Fruit fly (Drosophila melanogaster) whole organism, embryonic: ENCODE data around the gene CG31816.

ENCODE experiments used
- CG1024 ChIP-seq: fragments of 200-800 bp; sonication (Bioruptor generic); IDR thresholded peaks from 2 replicates; pipeline ENCODE4 v1.3.6; 2022; ENCODE audit warnings: missing biosample characterization, missing genetic modification characterization
- CG10979 ChIP-seq: fragments of 200-800 bp; sonication (Bioruptor generic); optimal IDR thresholded peaks from 2 replicates; lab custom pipeline; 2018; ENCODE audit warnings: missing biosample characterization, mild to moderate bottlenecking, missing genetic modification characterization, moderate library complexity
- CG12104 ChIP-seq: fragments of 200-800 bp; sonication (Bioruptor generic); optimal IDR thresholded peaks from 3 replicates; lab custom pipeline; 2016; ENCODE audit warnings: missing biosample characterization, missing genetic modification characterization
- CG15073 ChIP-seq: fragments of 200-800 bp; sonication (Bioruptor generic); optimal IDR thresholded peaks from 2 replicates; lab custom pipeline; 2016; ENCODE audit warnings: missing biosample characterization, missing genetic modification characterization
- CG17328 ChIP-seq: fragments of 200-800 bp; sonication (Bioruptor generic); IDR thresholded peaks from 2 replicates; pipeline ENCODE4 v1.3.6; 2022; ENCODE audit warnings: missing biosample characterization, missing genetic modification characterization
- CG18011 ChIP-seq: fragments of 200-800 bp; sonication (Bioruptor generic); optimal IDR thresholded peaks from 2 replicates; lab custom pipeline; 2017; ENCODE audit warnings: missing biosample characterization, missing genetic modification characterization, mild to moderate bottlenecking, moderate library complexity, missing genotype
- CG18262 ChIP-seq: fragments of 200-800 bp; optimal IDR thresholded peaks from 3 replicates; lab custom pipeline; 2019; ENCODE audit warnings: missing biosample characterization, mild to moderate bottlenecking, missing genetic modification characterization, moderate library complexity
- CG18476 ChIP-seq: fragments of 200-800 bp; sonication (Bioruptor generic); optimal IDR thresholded peaks from 2 replicates; lab custom pipeline; 2016; ENCODE audit warnings: missing biosample characterization, mild to moderate bottlenecking, missing genetic modification characterization
- CG2712 ChIP-seq: fragments of 200-800 bp; optimal IDR thresholded peaks from 3 replicates; lab custom pipeline; 2019; ENCODE audit warnings: missing biosample characterization, mild to moderate bottlenecking, missing genetic modification characterization, moderate library complexity
- CG31388 ChIP-seq: fragments of 200-800 bp; sonication (Bioruptor generic); optimal IDR thresholded peaks from 2 replicates; lab custom pipeline; 2016; ENCODE audit warnings: missing biosample characterization, missing genetic modification characterization
- CG4360 ChIP-seq: fragments of 200-800 bp; sonication (Bioruptor generic); IDR thresholded peaks from 2 replicates; pipeline ENCODE4 v1.3.6; 2022; ENCODE audit warnings: missing biosample characterization, missing genetic modification characterization
- CG4854 ChIP-seq: fragments of 200-800 bp; sonication (Bioruptor generic); optimal IDR thresholded peaks from 2 replicates; lab custom pipeline; 2016; ENCODE audit warnings: missing biosample characterization, missing genetic modification characterization, inconsistent platforms
- CG5245 ChIP-seq: fragments of 200-800 bp; sonication (Bioruptor generic); optimal IDR thresholded peaks from 3 replicates; lab custom pipeline; 2016; ENCODE audit warnings: missing biosample characterization, missing genetic modification characterization
- CG8089 ChIP-seq: fragments of 200-800 bp; sonication (Bioruptor generic); optimal IDR thresholded peaks from 3 replicates; lab custom pipeline; 2016; ENCODE audit warnings: missing biosample characterization, missing genetic modification characterization
- CG8281 ChIP-seq: fragments of 200-800 bp; sonication (Bioruptor generic); optimal IDR thresholded peaks from 2 replicates; lab custom pipeline; 2018; ENCODE audit warnings: missing biosample characterization, mild to moderate bottlenecking, missing genetic modification characterization, moderate library complexity
- CG9215 ChIP-seq: fragments of 200-800 bp; sonication (Bioruptor generic); IDR thresholded peaks from 2 replicates; pipeline ENCODE4 v1.3.6; 2022; ENCODE audit warnings: missing biosample characterization, missing genetic modification characterization
- D19B ChIP-seq: fragments of 200-800 bp; sonication (Bioruptor generic); optimal IDR thresholded peaks from 2 replicates; lab custom pipeline; 2017; ENCODE audit warnings: missing biosample characterization, mild to moderate bottlenecking, missing genetic modification characterization
- Dfd ChIP-seq, 2 experiments: fragments of >200 bp; optimal IDR thresholded peaks; 2 replicates each; lab custom pipeline; 2017; ENCODE audit warnings: missing biosample characterization in 2 of 2, missing genetic modification characterization in 2 of 2
- Dip3 ChIP-seq: fragments of 200-800 bp; sonication (Bioruptor generic); optimal IDR thresholded peaks from 3 replicates; lab custom pipeline; 2016; ENCODE audit warnings: missing biosample characterization, missing genetic modification characterization
- Drgx ChIP-seq: fragments of 200-800 bp; sonication (Bioruptor generic); IDR thresholded peaks from 2 replicates; pipeline ENCODE4 v1.3.6; 2022; ENCODE audit warnings: missing biosample characterization, missing genetic modification characterization
- Elba2 ChIP-seq: fragments of 200-800 bp; sonication (Bioruptor generic); optimal IDR thresholded peaks from 3 replicates; lab custom pipeline; 2016; ENCODE audit warnings: missing biosample characterization, missing genetic modification characterization
- Fer1 ChIP-seq: fragments of 200-800 bp; sonication (Bioruptor generic); optimal IDR thresholded peaks from 2 replicates; lab custom pipeline; 2017; ENCODE audit warnings: missing biosample characterization, mild to moderate bottlenecking, missing genetic modification characterization
- H15 ChIP-seq: fragments of 200-800 bp; sonication (Bioruptor generic); IDR thresholded peaks from 3 replicates; pipeline ENCODE4 v1.3.6; 2022; ENCODE audit warnings: missing biosample characterization, missing genetic modification characterization
- HmgD ChIP-seq: fragments of 200-800 bp; sonication (Bioruptor generic); optimal IDR thresholded peaks from 3 replicates; lab custom pipeline; 2016; ENCODE audit warnings: missing biosample characterization, missing genetic modification characterization
- Hr39 ChIP-seq: fragments of >200 bp; optimal IDR thresholded peaks from 2 replicates; lab custom pipeline; 2017
- MESR4 ChIP-seq: fragments of 200-800 bp; sonication (Bioruptor generic); optimal IDR thresholded peaks from 2 replicates; lab custom pipeline; 2018; ENCODE audit warnings: missing biosample characterization, mild to moderate bottlenecking, missing genetic modification characterization, moderate library complexity
- Med ChIP-seq: fragments of 200-800 bp; sonication (Bioruptor generic); peaks from one replicate; lab custom pipeline; 2016; ENCODE audit warnings: missing biosample characterization, missing genetic modification characterization, mild to moderate bottlenecking, inconsistent platforms, moderate library complexity
- Meics ChIP-seq: fragments of 200-800 bp; sonication (Bioruptor generic); optimal IDR thresholded peaks from 2 replicates; lab custom pipeline; 2017; ENCODE audit warnings: missing biosample characterization, mild to moderate bottlenecking, missing genetic modification characterization
- NK7.1 ChIP-seq: fragments of 200-800 bp; sonication (Bioruptor generic); optimal IDR thresholded peaks from 3 replicates; lab custom pipeline; 2016; ENCODE audit warnings: missing biosample characterization, missing genetic modification characterization
- NfI ChIP-seq: fragments of 200-800 bp; sonication (Bioruptor generic); optimal IDR thresholded peaks from 3 replicates; lab custom pipeline; 2018; ENCODE audit warnings: missing biosample characterization, mild to moderate bottlenecking, missing genetic modification characterization, moderate library complexity
- TFAM ChIP-seq: fragments of 200-800 bp; sonication (Bioruptor generic); optimal IDR thresholded peaks from 2 replicates; lab custom pipeline; 2017; ENCODE audit warnings: missing biosample characterization, missing genetic modification characterization, inconsistent platforms
- bab2 ChIP-seq: fragments of 200-800 bp; sonication (Bioruptor generic); optimal IDR thresholded peaks from 2 replicates; lab custom pipeline; 2016; ENCODE audit warnings: missing biosample characterization, missing genetic modification characterization
- bsh ChIP-seq, 2 experiments: fragments of 200-800 bp; sonication (Bioruptor generic); optimal IDR thresholded peaks; 2 replicates each; lab custom pipeline; 2017 to 2018; ENCODE audit warnings: mild to moderate bottlenecking in 2 of 2, missing biosample characterization in 2 of 2, missing genetic modification characterization in 2 of 2, moderate library complexity in 1 of 2
- chinmo ChIP-seq: fragments of 200-800 bp; sonication (Bioruptor generic); IDR thresholded peaks from 4 replicates; pipeline ENCODE4 v1.3.6; 2022; ENCODE audit warnings: missing biosample characterization, missing genetic modification characterization; ENCODE audit not compliant: partially characterized antibody
- dimm ChIP-seq: fragments of 200-800 bp; sonication (Bioruptor generic); IDR thresholded peaks from 2 replicates; pipeline ENCODE4 v1.3.6; 2022; ENCODE audit warnings: missing biosample characterization, missing genetic modification characterization
- fd102C ChIP-seq: fragments of 200-800 bp; sonication (Bioruptor generic); optimal IDR thresholded peaks from 2 replicates; lab custom pipeline; 2018; ENCODE audit warnings: missing biosample characterization, mild to moderate bottlenecking, missing genetic modification characterization, moderate library complexity
- gem ChIP-seq: fragments of 200-800 bp; sonication (Bioruptor generic); optimal IDR thresholded peaks from 2 replicates; lab custom pipeline; 2019; ENCODE audit warnings: missing biosample characterization, mild to moderate bottlenecking, missing genetic modification characterization, moderate library complexity
- hkb ChIP-seq, 2 experiments: fragments of 200-800 bp in 1 of 2; fragments of >200 bp in 1 of 2; sonication (Bioruptor generic) in 1 of 2; IDR thresholded peaks in 1 of 2; optimal IDR thresholded peaks in 1 of 2; 2 replicates each; pipeline versions ENCODE4 v1.3.6 to Lab custom; 2017 to 2022; ENCODE audit warnings: missing biosample characterization in 1 of 2, missing genetic modification characterization in 1 of 2
- lola ChIP-seq, 3 experiments: fragments of >200 bp in 2 of 3; fragments of 200-800 bp in 1 of 3; sonication (Bioruptor generic) in 1 of 3; optimal IDR thresholded peaks; 2 replicates each; lab custom pipeline; 2017 to 2019; ENCODE audit warnings: missing biosample characterization in 3 of 3, missing genetic modification characterization in 3 of 3, mild to moderate bottlenecking in 1 of 3, moderate library complexity in 1 of 3
- nerfin-2 ChIP-seq: fragments of 200-800 bp; sonication (Bioruptor generic); IDR thresholded peaks from 2 replicates; pipeline ENCODE4 v1.3.6; 2022; ENCODE audit warnings: missing biosample characterization, missing genetic modification characterization; ENCODE audit not compliant: partially characterized antibody
- nmo ChIP-seq: fragments of 200-800 bp; sonication (Bioruptor generic); optimal IDR thresholded peaks from 2 replicates; lab custom pipeline; 2018; ENCODE audit warnings: missing biosample characterization, mild to moderate bottlenecking, missing genetic modification characterization, moderate library complexity
- nom ChIP-seq: fragments of 200-800 bp; sonication (Bioruptor generic); optimal IDR thresholded peaks from 2 replicates; lab custom pipeline; 2017; ENCODE audit warnings: missing biosample characterization, missing genetic modification characterization, mild to moderate bottlenecking, moderate library complexity, missing genetic modification reagents
- phol ChIP-seq: fragments of 200-800 bp; sonication (Bioruptor generic); optimal IDR thresholded peaks from 3 replicates; lab custom pipeline; 2018; ENCODE audit warnings: missing biosample characterization, mild to moderate bottlenecking, missing genetic modification characterization, moderate library complexity
- sens ChIP-seq: fragments of 200-800 bp; sonication (Bioruptor generic); peaks from one replicate; lab custom pipeline; 2016; ENCODE audit warnings: missing biosample characterization, missing genetic modification characterization
- sob ChIP-seq: fragments of 200-800 bp; sonication (Bioruptor generic); IDR thresholded peaks from 2 replicates; pipeline ENCODE4 v1.3.6; 2022; ENCODE audit warnings: missing biosample characterization, missing genetic modification characterization
- tgo ChIP-seq: fragments of 200-800 bp; sonication (Bioruptor generic); IDR thresholded peaks from 3 replicates; pipeline ENCODE4 v1.3.6; 2022; ENCODE audit warnings: missing biosample characterization, missing genetic modification characterization
- z ChIP-seq: fragments of 200-800 bp; sonication (Bioruptor generic); IDR thresholded peaks from 3 replicates; pipeline ENCODE4 v1.3.6; 2022; ENCODE audit warnings: missing biosample characterization, missing genetic modification characterization

The CG31816 gene

dm6 chr2L:16590345-16591107, 48.2 kb downstream of the CG31816 start:
- TF ChIP-seq Dfd (GFP tag; optimal IDR thresholded peaks at IDR 0.05; lab: Kevin White, UChicago) (no peak), nom (GFP tag; lab: Kevin White, UChicago) (peak; percentile 94), CG4854 (GFP tag; lab: Kevin White, UChicago) (no peak), D19B (no peak), CG8089 (GFP tag; lab: Kevin White, UChicago) (no peak), CG18476 (GFP tag; lab: Kevin White, UChicago) (no peak), Meics (no peak), CG31388 (no peak), HmgD (GFP tag; lab: Kevin White, UChicago) (no peak), CG5245 (GFP tag; lab: Kevin White, UChicago) (no peak), tgo (GFP tag; lab: Robert Waterston, UW) (no peak), chinmo (GFP tag; lab: Robert Waterston, UW) (no peak), bab2 (no peak), bsh (GFP tag; optimal IDR thresholded peaks at IDR 0.05; lab: Kevin White, UChicago) (peak in 1 of 2 experiments; percentile 27), dimm (GFP tag; lab: Robert Waterston, UW) (no peak)

dm6 chr2L:16591480-16591879, 49.1 kb downstream of the CG31816 start:
- TF ChIP-seq gem (tag; lab: Kevin White, UChicago) (peak; percentile 24), bsh (GFP tag; optimal IDR thresholded peaks at IDR 0.05; lab: Kevin White, UChicago) (peak in 1 of 2 experiments; percentile 38), CG2712 (tag; lab: Kevin White, UChicago) (peak; percentile 24), phol (tag; lab: Kevin White, UChicago) (peak; percentile 12), CG15073 (GFP tag; lab: Kevin White, UChicago) (no peak), sens (GFP tag; lab: Kevin White, UChicago) (peak; percentile 37), CG18262 (tag; lab: Kevin White, UChicago) (peak; percentile 46), sob (GFP tag; lab: Robert Waterston, UW) (no peak), CG10979 (peak; percentile 13), Fer1 (GFP tag; lab: Kevin White, UChicago) (no peak), lola (GFP tag; optimal IDR thresholded peaks at IDR 0.05; lab: Kevin White, UChicago) (peak in 1 of 3 experiments; percentile 10), Drgx (GFP tag; lab: Robert Waterston, UW) (peak; percentile 10), nmo (GFP tag; lab: Kevin White, UChicago) (peak; percentile 12), CG17328 (GFP tag; lab: Robert Waterston, UW) (peak; percentile 26; the same call in 1 of the 2 replicates)

- no peak for TF ChIP-seq Hr39 (lab: Kevin White, UChicago)
- TF ChIP-seq Elba2 (GFP tag; lab: Kevin White, UChicago) = no peak
- peak; percentile 69 for TF ChIP-seq H15
- TF ChIP-seq Med (GFP tag; lab: Kevin White, UChicago) = no peak
- peak; percentile 36 for TF ChIP-seq CG8281 (tag; lab: Kevin White, UChicago)
- TF ChIP-seq CG4360 = peak; percentile 51; the same call in 1 of the 2 replicates
- TF ChIP-seq z (GFP tag; lab: Robert Waterston, UW) = no peak
- TF ChIP-seq CG4854 (GFP tag; lab: Kevin White, UChicago) = no peak
- TF ChIP-seq CG9215 (GFP tag; lab: Robert Waterston, UW) = no peak
- no peak for TF ChIP-seq TFAM (GFP tag; lab: Kevin White, UChicago)
- no peak for TF ChIP-seq NK7.1 (GFP tag; lab: Kevin White, UChicago)
- peak; percentile 56; the same call in 1 of the 2 replicates for TF ChIP-seq CG1024 (GFP tag; lab: Robert Waterston, UW)
- no peak for TF ChIP-seq Dip3 (GFP tag; lab: Kevin White, UChicago)
- TF ChIP-seq hkb (optimal IDR thresholded peaks at IDR 0.05; lab: Kevin White, UChicago) = no peak
- TF ChIP-seq hkb (GFP tag; IDR thresholded peaks at IDR 0.05; lab: Robert Waterston, UW) = no peak
- no peak for TF ChIP-seq nerfin-2 (GFP tag; lab: Robert Waterston, UW)
- TF ChIP-seq CG18011 = no peak
- no peak for TF ChIP-seq fd102C (GFP tag; lab: Kevin White, UChicago)
- TF ChIP-seq MESR4 (GFP tag; lab: Kevin White, UChicago) = no peak
- TF ChIP-seq CG12104 (GFP tag; lab: Kevin White, UChicago) = no peak
- no peak for TF ChIP-seq NfI (GFP tag; lab: Kevin White, UChicago)
- TF ChIP-seq gem (tag; lab: Kevin White, UChicago) = peak; percentile 76
Observed at dm6 chr2L:16591934-16592333, 49.6 kb downstream of the CG31816 start.
